Fruit fly (Drosophila melanogaster) Kc167 (cell line): ENCODE results near the gene Fancl.

ENCODE experiments used
- Myc ChIP-seq: fragments of >200 bp; optimal IDR thresholded peaks from 2 replicates; lab custom pipeline; 2017; ENCODE audit warnings: missing external identifiers
- Sin3A ChIP-seq: fragments of >200 bp; optimal IDR thresholded peaks from 2 replicates; lab custom pipeline; 2018; ENCODE audit warnings: missing external identifiers
- h ChIP-seq: fragments of >200 bp; optimal IDR thresholded peaks from 3 replicates; lab custom pipeline; 2018; ENCODE audit warnings: missing external identifiers
- insv ChIP-seq: fragments of >200 bp; optimal IDR thresholded peaks from 3 replicates; lab custom pipeline; 2018; ENCODE audit warnings: missing external identifiers
- psq ChIP-seq: fragments of >200 bp; optimal IDR thresholded peaks from 2 replicates; lab custom pipeline; 2017; ENCODE audit warnings: missing external identifiers
- ttk ChIP-seq: sonication (Bioruptor generic); optimal IDR thresholded peaks from 2 replicates; lab custom pipeline; 2017; ENCODE audit warnings: missing external identifiers

DNA sequence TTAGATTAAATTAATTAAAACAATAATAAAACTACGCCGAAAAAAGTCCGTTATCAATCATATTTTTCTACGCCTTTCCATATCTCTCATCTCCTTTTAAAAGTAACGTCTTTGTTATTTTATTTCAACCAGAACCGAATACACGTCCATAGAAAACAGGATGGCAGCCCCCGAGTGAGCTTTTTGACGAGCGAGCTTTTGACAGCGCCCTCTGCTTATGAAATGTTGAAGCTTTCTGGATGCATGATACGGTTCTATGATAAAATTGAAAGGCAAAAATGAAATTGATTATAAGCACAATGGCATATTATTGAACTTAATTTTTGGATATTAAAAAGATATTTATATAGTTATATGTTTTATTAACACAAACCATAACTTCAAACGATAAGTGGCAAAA lies 24.0 kb upstream of the Fancl start:
- no peak for TF ChIP-seq insv (lab: Kevin White, UChicago)
- TF ChIP-seq psq (lab: Kevin White, UChicago): no peak
- no peak for TF ChIP-seq ttk
- TF ChIP-seq Myc (lab: Kevin White, UChicago): no peak
- no peak for TF ChIP-seq Sin3A (lab: Kevin White, UChicago)
- no peak for TF ChIP-seq h (lab: Kevin White, UChicago)
